Fruit fly (Drosophila melanogaster): ENCODE results near the gene CG42296.

dm6 chr2L:1988192-1988561, 47.7 kb downstream of the CG42296 start, which contains the start of gene Npc2a:
- TF ChIP-seq CG6276 (GFP tag; optimal IDR thresholded peaks at IDR 0.05) (no peak), spab (GFP tag; optimal IDR thresholded peaks at IDR 0.05) (no peak), CG10631 (GFP tag; optimal IDR thresholded peaks at IDR 0.05) (no peak), CG32006 (GFP tag; optimal IDR thresholded peaks at IDR 0.05) (no peak), CG6792 (GFP tag; optimal IDR thresholded peaks at IDR 0.05) (no peak), salr (GFP tag; optimal IDR thresholded peaks at IDR 0.05) (no peak), fd85E (GFP tag; optimal IDR thresholded peaks at IDR 0.05) (no peak), CG8319 (GFP tag; optimal IDR thresholded peaks at IDR 0.05) (no peak), Ets21C (GFP tag; optimal IDR thresholded peaks at IDR 0.05) (no peak)

Data from whole organism, prepupa.